Fruit fly (Drosophila melanogaster): ENCODE results near the gene daed.

- TF ChIP-seq CG7045 (GFP tag; optimal IDR thresholded peaks at IDR 0.05), result no peak
- TF ChIP-seq Clk (GFP tag; optimal IDR thresholded peaks at IDR 0.05), result no peak
- TF ChIP-seq CG1620 (GFP tag; optimal IDR thresholded peaks at IDR 0.05), result peak; percentile 32
- peak; percentile 52 for TF ChIP-seq pad (GFP tag; optimal IDR thresholded peaks at IDR 0.05)
- no peak for TF ChIP-seq toe (GFP tag; optimal IDR thresholded peaks at IDR 0.05)
- peak; percentile 71 for TF ChIP-seq CG33017 (tag; optimal IDR thresholded peaks at IDR 0.05)
Observed at dm6 chr2L:2217067-2217684, 1.1 kb upstream of the daed start, which contains the start of the genes CG15386, CG42371 and mio.

All from whole organism, adult.